Fruit fly (Drosophila melanogaster): ENCODE results near the gene CG32087.

CG32087 gene

dm6 chr3L:11731841-11732240 lies at the start of gene CG32087:
TSS of gene CG32087 (plus strand) at chr3L:11732141.
- TF ChIP-seq CTCF (optimal IDR thresholded peaks at IDR 0.05) (no peak), CG8478 (optimal IDR thresholded peaks at IDR 0.05) (no peak)

- TF ChIP-seq CTCF (optimal IDR thresholded peaks at IDR 0.05) (no peak), CG8478 (optimal IDR thresholded peaks at IDR 0.05) (no peak)
Observed at dm6 chr3L:11683819-11684521, 48.0 kb upstream of the CG32087 start, which contains the start of gene Sugb. TSS of gene Sugb (plus strand) at chr3L:11683980.

dm6 chr3L:11684522-11684851 lies 47.5 kb upstream of the CG32087 start:
- no peak for TF ChIP-seq CTCF (optimal IDR thresholded peaks at IDR 0.05)
- TF ChIP-seq CG8478 (optimal IDR thresholded peaks at IDR 0.05) = no peak

dm6 chr3L:11685876-11686275 lies 46.1 kb upstream of the CG32087 start:
- TF ChIP-seq CTCF (optimal IDR thresholded peaks at IDR 0.05) (no peak), CG8478 (optimal IDR thresholded peaks at IDR 0.05) (no peak)

- TF ChIP-seq CTCF (optimal IDR thresholded peaks at IDR 0.05) = no peak
- TF ChIP-seq CG8478 (optimal IDR thresholded peaks at IDR 0.05) = no peak
Observed at dm6 chr3L:11689832-11690602, 41.9 kb upstream of the CG32087 start.

dm6 chr3L:11691203-11691797 lies 40.6 kb upstream of the CG32087 start, which contains the start of the genes Pldn and CG14135:
TSS of gene Pldn (minus strand) at chr3L:11691399.
TSS of gene CG14135 (plus strand) at chr3L:11691571.
- TF ChIP-seq CG8478 (optimal IDR thresholded peaks at IDR 0.05) = no peak
- peak in 1 of 2 experiments; percentile 12 for TF ChIP-seq CTCF (optimal IDR thresholded peaks at IDR 0.05)

dm6 chr3L:11692853-11693252 lies 39.1 kb upstream of the CG32087 start:
- TF ChIP-seq CG8478 (optimal IDR thresholded peaks at IDR 0.05) = no peak
- no peak for TF ChIP-seq CTCF (optimal IDR thresholded peaks at IDR 0.05)

- TF ChIP-seq CG8478 (optimal IDR thresholded peaks at IDR 0.05) (no peak), CTCF (optimal IDR thresholded peaks at IDR 0.05) (no peak)
Observed at dm6 chr3L:11695063-11695462, 36.9 kb upstream of the CG32087 start.

dm6 chr3L:11695827-11696226 lies 36.1 kb upstream of the CG32087 start:
- TF ChIP-seq CTCF (optimal IDR thresholded peaks at IDR 0.05) (no peak), CG8478 (optimal IDR thresholded peaks at IDR 0.05) (no peak)

dm6 chr3L:11696294-11697116 lies 35.4 kb upstream of the CG32087 start, which contains the start of gene Dph1:
TSS of gene Dph1 (minus strand) at chr3L:11696963.
- TF ChIP-seq CTCF (optimal IDR thresholded peaks at IDR 0.05) (peak in 1 of 2 experiments; percentile 5), CG8478 (optimal IDR thresholded peaks at IDR 0.05) (no peak)

- TF ChIP-seq CTCF (optimal IDR thresholded peaks at IDR 0.05) = no peak
- TF ChIP-seq CG8478 (optimal IDR thresholded peaks at IDR 0.05) = no peak
Observed at dm6 chr3L:11699163-11699562, 32.8 kb upstream of the CG32087 start, which contains the start of gene Dnai2. TSS of gene Dnai2 (minus strand) at chr3L:11699263.

dm6 chr3L:11701649-11702048 lies 30.3 kb upstream of the CG32087 start:
- TF ChIP-seq CG8478 (optimal IDR thresholded peaks at IDR 0.05) (no peak), CTCF (optimal IDR thresholded peaks at IDR 0.05) (no peak)

dm6 chr3L:11703579-11703978 lies 28.4 kb upstream of the CG32087 start:
- TF ChIP-seq CTCF (optimal IDR thresholded peaks at IDR 0.05) (no peak), CG8478 (optimal IDR thresholded peaks at IDR 0.05) (no peak)

dm6 chr3L:11704902-11705546 lies 26.9 kb upstream of the CG32087 start:
- TF ChIP-seq CG8478 (optimal IDR thresholded peaks at IDR 0.05) = no peak
- no peak for TF ChIP-seq CTCF (optimal IDR thresholded peaks at IDR 0.05)
